Worm (Caenorhabditis elegans) whole organism, L4 larva: ENCODE data around the gene rmif-2.

Experiments
- F44E2.7 ChIP-seq: fragments of 200-800 bp; sonication (Bioruptor generic); IDR thresholded peaks from 2 replicates; pipeline ENCODE4 v2.1.2; 2022; ENCODE audit warnings: missing genetic modification characterization, missing compliant biosample characterization
- F49E8.2 ChIP-seq: sonication (generic microtip); optimal IDR thresholded peaks from 2 replicates; lab custom pipeline; 2016; ENCODE audit warnings: missing compliant biosample characterization, mild to moderate bottlenecking, missing genetic modification characterization, borderline replicate concordance
- T26A8.4 ChIP-seq: fragments of 200-800 bp; sonication (Bioruptor generic); IDR thresholded peaks from 2 replicates; pipeline ENCODE4 v1.3.6; 2022; ENCODE audit warnings: missing genetic modification characterization, missing compliant biosample characterization
- aha-1 ChIP-seq: fragments of 150-350 bp; peaks from one replicate; lab custom pipeline; 2014; ENCODE audit warnings: missing biosample characterization, missing genetic modification characterization
- ama-1 ChIP-seq: fragments of 150-350 bp; optimal IDR thresholded peaks from 2 replicates; lab custom pipeline; 2014; ENCODE audit warnings: inconsistent platforms, mixed read lengths
- ceh-20 ChIP-seq: fragments of 200-800 bp; sonication (Bioruptor generic); IDR thresholded peaks from 2 replicates; pipeline ENCODE4 v1.3.6; 2022; ENCODE audit warnings: missing genetic modification reagents, missing genetic modification characterization, missing compliant biosample characterization
- ceh-44 ChIP-seq: fragments of 200-800 bp; sonication (Bioruptor generic); IDR thresholded peaks from 2 replicates; pipeline ENCODE4 v1.3.6; 2022; ENCODE audit warnings: missing genetic modification reagents, missing genetic modification characterization, missing compliant biosample characterization
- ctbp-1 ChIP-seq: fragments of 200-800 bp; sonication (Bioruptor generic); IDR thresholded peaks from 2 replicates; pipeline ENCODE4 v1.3.6; 2022; ENCODE audit warnings: missing genetic modification reagents, missing genetic modification characterization, missing compliant biosample characterization
- daf-16 ChIP-seq, 3 experiments: sonication (generic microtip); optimal IDR thresholded peaks; 2 replicates each; lab custom pipeline; 2016 to 2017; ENCODE audit warnings: missing genetic modification characterization in 3 of 3, missing genetic modification reagents in 3 of 3, mild to moderate bottlenecking in 2 of 3, missing compliant biosample characterization in 2 of 3, missing biosample characterization in 1 of 3, moderate library complexity in 1 of 3
- daf-8 ChIP-seq: fragments of 200-800 bp; sonication (Bioruptor generic); IDR thresholded peaks from 2 replicates; pipeline ENCODE4 v1.3.6; 2022; ENCODE audit warnings: missing genetic modification characterization, missing compliant biosample characterization
- dmd-6 ChIP-seq: fragments of 200-800 bp; sonication (Bioruptor generic); IDR thresholded peaks from 2 replicates; pipeline ENCODE4 v1.3.6; 2022; ENCODE audit warnings: missing genetic modification reagents, missing genetic modification characterization, missing compliant biosample characterization
- dmd-9 ChIP-seq: fragments of 200-800 bp; sonication (Bioruptor generic); IDR thresholded peaks from 2 replicates; pipeline ENCODE4 v1.3.6; 2022; ENCODE audit warnings: missing genetic modification reagents, missing genetic modification characterization, missing compliant biosample characterization
- dve-1 ChIP-seq: sonication (generic microtip); optimal IDR thresholded peaks from 2 replicates; lab custom pipeline; 2017; ENCODE audit warnings: antibody characterized with exemption, mild to moderate bottlenecking, missing genetic modification characterization, missing compliant biosample characterization; ENCODE audit not compliant: insufficient read depth
- egl-43 ChIP-seq: fragments of 200-800 bp; sonication (Bioruptor generic); IDR thresholded peaks from 2 replicates; pipeline ENCODE4 v1.3.6; 2022; ENCODE audit warnings: missing genetic modification reagents, missing genetic modification characterization, missing compliant biosample characterization
- hif-1 ChIP-seq, 2 experiments: sonication (generic microtip); optimal IDR thresholded peaks; 2 replicates each; lab custom pipeline; 2016 to 2017; ENCODE audit warnings: missing compliant biosample characterization in 2 of 2, missing genetic modification characterization in 2 of 2, missing genetic modification reagents in 2 of 2, missing genotype in 2 of 2, mild to moderate bottlenecking in 1 of 2
- jun-1 ChIP-seq: fragments of 150-350 bp; optimal IDR thresholded peaks from 2 replicates; lab custom pipeline; 2014; ENCODE audit warnings: missing biosample characterization, missing genetic modification reagents, missing genetic modification characterization
- lin-1 ChIP-seq: fragments of 200-800 bp; sonication (Bioruptor generic); IDR thresholded peaks from 2 replicates; pipeline ENCODE4 v1.3.6; 2022; ENCODE audit warnings: missing genetic modification reagents, missing genetic modification characterization, missing compliant biosample characterization
- lin-13 ChIP-seq: fragments of 150-350 bp; optimal IDR thresholded peaks from 2 replicates; lab custom pipeline; 2014; ENCODE audit warnings: missing biosample characterization, missing genetic modification reagents, missing genetic modification characterization
- lin-29 ChIP-seq: fragments of 200-800 bp; sonication (Bioruptor generic); IDR thresholded peaks from 2 replicates; pipeline ENCODE4 v1.3.6; 2022; ENCODE audit warnings: missing genetic modification reagents, missing genetic modification characterization, missing compliant biosample characterization
- lir-3 ChIP-seq: sonication (generic microtip); optimal IDR thresholded peaks from 2 replicates; lab custom pipeline; 2016; ENCODE audit warnings: mild to moderate bottlenecking, missing genetic modification characterization, missing compliant biosample characterization
- madf-5 ChIP-seq, 2 experiments: fragments of 200-800 bp; sonication (Bioruptor generic); IDR thresholded peaks; 2 replicates each; pipeline ENCODE4 v1.3.6; 2022; ENCODE audit warnings: missing compliant biosample characterization in 2 of 2, missing genetic modification characterization in 2 of 2
- mdl-1 ChIP-seq, 2 experiments: fragments of 150-350 bp in 1 of 2; sonication (generic microtip) in 1 of 2; optimal IDR thresholded peaks; 2 replicates each; lab custom pipeline; 2014 to 2017; ENCODE audit warnings: missing biosample characterization in 2 of 2, missing genetic modification characterization in 2 of 2
- mdt-29 ChIP-seq: fragments of 200-800 bp; sonication (Bioruptor generic); IDR thresholded peaks from 2 replicates; pipeline ENCODE4 v1.3.6; 2022; ENCODE audit warnings: missing genetic modification reagents, missing genetic modification characterization, missing compliant biosample characterization
- mep-1 ChIP-seq: fragments of 150-350 bp; sonication (generic microtip); optimal IDR thresholded peaks from 3 replicates; lab custom pipeline; 2014; ENCODE audit warnings: missing biosample characterization, missing genetic modification characterization
- nhr-102 ChIP-seq: sonication (generic microtip); optimal IDR thresholded peaks from 2 replicates; lab custom pipeline; 2016; ENCODE audit warnings: mild to moderate bottlenecking, missing genetic modification characterization, moderate library complexity, missing compliant biosample characterization
- nhr-11 ChIP-seq: fragments of 150-350 bp; optimal IDR thresholded peaks from 2 replicates; lab custom pipeline; 2014; ENCODE audit warnings: missing biosample characterization, missing genetic modification characterization
- nhr-237 ChIP-seq: sonication (generic microtip); optimal IDR thresholded peaks from 2 replicates; lab custom pipeline; 2017; ENCODE audit warnings: missing biosample characterization, missing genetic modification characterization
- nhr-25 ChIP-seq: sonication (generic microtip); optimal IDR thresholded peaks from 2 replicates; lab custom pipeline; 2017; ENCODE audit warnings: missing genetic modification characterization, mild to moderate bottlenecking, missing compliant biosample characterization, antibody characterized with exemption, moderate library complexity, borderline replicate concordance; ENCODE audit not compliant: insufficient read depth
- nhr-28 ChIP-seq: fragments of 150-350 bp; optimal IDR thresholded peaks from 2 replicates; lab custom pipeline; 2014; ENCODE audit warnings: missing biosample characterization, missing genetic modification characterization
- nhr-41 ChIP-seq: fragments of 200-800 bp; sonication (Bioruptor generic); IDR thresholded peaks from 2 replicates; pipeline ENCODE4 v1.3.6; 2022; ENCODE audit warnings: missing genetic modification reagents, missing genetic modification characterization, missing compliant biosample characterization
- nhr-77 ChIP-seq: fragments of 150-350 bp; optimal IDR thresholded peaks from 2 replicates; lab custom pipeline; 2014; ENCODE audit warnings: missing biosample characterization, missing genetic modification characterization
- pqm-1 ChIP-seq: sonication (generic microtip); optimal IDR thresholded peaks from 2 replicates; lab custom pipeline; 2017; ENCODE audit warnings: missing biosample characterization, missing genetic modification characterization
- rbr-2 ChIP-seq: sonication (generic microtip); optimal IDR thresholded peaks from 2 replicates; lab custom pipeline; 2016; ENCODE audit warnings: missing genotype, missing genetic modification characterization, missing compliant biosample characterization
- spr-3 ChIP-seq: fragments of 200-800 bp; sonication (Bioruptor generic); optimal IDR thresholded peaks from 2 replicates; lab custom pipeline; 2018; ENCODE audit warnings: mild to moderate bottlenecking, missing genetic modification characterization, missing compliant biosample characterization
- unc-62 ChIP-seq, 3 experiments: fragments of 150-350 bp in 1 of 3; sonication (generic microtip); optimal IDR thresholded peaks in 2 of 3; peaks in 1 of 3; 1 replicate in 1 of 3; 2 replicates in 2 of 3; lab custom pipeline; 2014 to 2017; ENCODE audit warnings: missing biosample characterization in 3 of 3, missing genetic modification characterization in 3 of 3, missing genetic modification reagents in 3 of 3, missing genotype in 1 of 3
- zfp-2 ChIP-seq: sonication (generic microtip); optimal IDR thresholded peaks from 2 replicates; lab custom pipeline; 2016; ENCODE audit warnings: mild to moderate bottlenecking, missing genetic modification characterization, missing compliant biosample characterization

Gene rmif-2

DNA sequence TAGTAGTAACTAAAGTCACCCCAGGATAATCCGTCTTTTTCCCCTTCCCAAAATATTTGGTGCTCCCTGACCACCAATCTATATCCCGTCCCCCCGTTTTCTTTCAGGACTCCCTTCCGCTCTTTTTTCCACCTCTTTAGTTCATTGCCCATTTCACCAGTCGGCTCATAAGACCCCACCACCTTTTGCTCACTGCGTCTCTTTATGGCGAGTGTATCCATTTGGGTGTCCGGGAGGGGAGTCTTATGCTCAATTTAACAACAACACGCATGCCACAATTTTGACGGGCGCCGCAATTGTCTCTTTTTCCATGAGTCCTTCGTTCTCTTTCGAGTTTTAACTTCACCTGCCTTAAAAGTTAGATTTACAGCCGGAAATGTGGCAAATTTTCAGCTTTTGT lies 30.8 kb downstream of the rmif-2 start (continued):
- TF ChIP-seq hif-1 (tag; optimal IDR thresholded peaks at IDR 0.05; lab: Kevin White, UChicago) = no peak
- TF ChIP-seq mdl-1 (tag; optimal IDR thresholded peaks at IDR 0.05; lab: Kevin White, UChicago) = peak in 1 of 2 experiments; percentile 9
- no peak for TF ChIP-seq dmd-9 (GFP tag; lab: Robert Waterston, UW)
- no peak for TF ChIP-seq mdt-29 (GFP tag; lab: Robert Waterston, UW)
- peak; percentile 19 for TF ChIP-seq rbr-2 (tag; lab: Kevin White, UChicago)
- TF ChIP-seq egl-43 (GFP tag; lab: Robert Waterston, UW) = no peak

ce11 chrIV:1215536-1215935 lies 33.1 kb downstream of the rmif-2 start:
- TF ChIP-seq F49E8.2 (no peak), aha-1 (peak; percentile 93)

- TF ChIP-seq dmd-6 (GFP tag; lab: Robert Waterston, UW) = peak; percentile 74
- no peak for TF ChIP-seq dve-1 (tag; lab: Kevin White, UChicago)
Observed at ce11 chrIV:1216290-1216689, 33.9 kb downstream of the rmif-2 start, which contains the start of gene W09G12.9. TSS of gene W09G12.9 (plus strand) at chrIV:1216590.

ce11 chrIV:1217265-1217664 lies 34.9 kb downstream of the rmif-2 start:
- TF ChIP-seq T26A8.4 = 0 out of 2 replicates have a peak, but pooled peaks have one; percentile 24

DNA sequence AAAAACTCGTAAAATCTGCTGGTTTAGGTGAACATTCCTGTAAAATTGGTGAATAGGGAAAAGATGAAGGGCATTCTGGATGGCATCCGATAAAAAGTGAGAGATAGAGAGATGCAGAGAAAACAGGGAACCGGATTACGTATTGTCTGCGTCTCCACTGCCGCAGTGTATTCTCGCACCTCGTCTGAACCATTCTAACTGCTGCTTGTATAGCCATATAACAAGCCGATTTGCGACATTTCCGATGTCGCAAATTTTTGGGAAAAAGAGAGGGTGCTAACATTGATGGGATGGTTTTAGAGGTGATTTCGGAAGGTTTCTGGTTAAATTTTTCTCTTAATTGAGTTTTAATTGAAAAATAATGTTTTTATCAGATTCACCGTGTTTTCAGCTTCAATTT lies 38.8 kb downstream of the rmif-2 start, which contains the start of gene W09G12.10:
Gene W09G12.10, minus strand, starts transcription at position 121 of the 400 bp plus-strand sequence.
- TF ChIP-seq lin-1 (no peak), nhr-25 (tag; lab: Kevin White, UChicago) (no peak), nhr-237 (tag; lab: Kevin White, UChicago) (no peak), jun-1 (tag; lab: Kevin White, UChicago) (no peak)

- peak; percentile 11 for TF ChIP-seq aha-1
- TF ChIP-seq mep-1 (tag; lab: Kevin White, UChicago) = no peak
Observed at ce11 chrIV:1224781-1225180, 42.4 kb downstream of the rmif-2 start.

- TF ChIP-seq nhr-102 (tag; lab: Kevin White, UChicago) (no peak), unc-62 (GFP tag; optimal IDR thresholded peaks at IDR 0.05 in 1 of 2; lab: Kevin White, UChicago) (peak in 1 of 2 experiments; percentile 91), unc-62 (tag; optimal IDR thresholded peaks at IDR 0.05; lab: Kevin White, UChicago) (no peak)
Observed at ce11 chrIV:1225596-1226232, 43.3 kb downstream of the rmif-2 start, which contains the start of gene W09G12.8. TSS of gene W09G12.8 (plus strand) at chrIV:1226182.

ce11 chrIV:1228675-1229130 lies 46.3 kb downstream of the rmif-2 start, which contains the start of gene W09G12.7:
TSS of gene W09G12.7 (plus strand) at chrIV:1229080.
- TF ChIP-seq nhr-41 (GFP tag; lab: Robert Waterston, UW) = no peak
- TF ChIP-seq lir-3 = no peak
- no peak for TF ChIP-seq daf-8 (GFP tag; lab: Robert Waterston, UW)
- no peak for TF ChIP-seq F44E2.7 (GFP tag; lab: Robert Waterston, UW)
- TF ChIP-seq madf-5 (GFP tag; IDR thresholded peaks at IDR 0.05; lab: Robert Waterston, UW) = no peak
- peak; percentile 79 for TF ChIP-seq pqm-1 (tag; lab: Kevin White, UChicago)
- TF ChIP-seq nhr-28 = peak; percentile 32
- TF ChIP-seq lin-13 (GFP tag; lab: Kevin White, UChicago) = no peak
- no peak for TF ChIP-seq zfp-2 (tag; lab: Kevin White, UChicago)
- peak; percentile 47 for TF ChIP-seq nhr-77
- no peak for TF ChIP-seq ctbp-1 (GFP tag; lab: Robert Waterston, UW)
- TF ChIP-seq dve-1 (tag; lab: Kevin White, UChicago) = peak; percentile 41
- no peak for TF ChIP-seq ceh-20 (GFP tag; lab: Robert Waterston, UW)
- peak; percentile 67 for TF ChIP-seq dmd-6 (GFP tag; lab: Robert Waterston, UW)
- no peak for TF ChIP-seq spr-3 (GFP tag; lab: Kevin White, UChicago)
- TF ChIP-seq lin-29 (GFP tag; lab: Robert Waterston, UW) = no peak
- no peak for TF ChIP-seq ceh-44 (GFP tag; lab: Robert Waterston, UW)
- TF ChIP-seq nhr-11 (tag; lab: Kevin White, UChicago) = no peak
- no peak for TF ChIP-seq daf-16 (GFP tag; optimal IDR thresholded peaks at IDR 0.05; lab: Kevin White, UChicago)
- peak; percentile 6 for TF ChIP-seq daf-16 (tag; optimal IDR thresholded peaks at IDR 0.05; lab: Kevin White, UChicago)
- TF ChIP-seq ama-1 (lab: Kevin White, UChicago) = no peak
